Worm (Caenorhabditis elegans) whole organism, early embryonic: Measurements from ENCODE around the gene srxa-16.

Experiments
- B0310.2 ChIP-seq: sonication (generic microtip); optimal IDR thresholded peaks from 2 replicates; lab custom pipeline; 2016; ENCODE audit warnings: mild to moderate bottlenecking, missing genetic modification characterization, missing compliant biosample characterization
- F13C5.2 ChIP-seq: sonication (generic microtip); optimal IDR thresholded peaks from 2 replicates; lab custom pipeline; 2017; ENCODE audit warnings: mild to moderate bottlenecking, missing genetic modification characterization, inconsistent platforms, missing compliant biosample characterization
- aly-1 ChIP-seq: sonication (generic microtip); optimal IDR thresholded peaks from 2 replicates; lab custom pipeline; 2016; ENCODE audit warnings: missing genetic modification characterization, missing compliant biosample characterization
- ama-1 ChIP-seq: fragments of 150-350 bp; optimal IDR thresholded peaks from 2 replicates; lab custom pipeline; 2014
- ceh-13 ChIP-seq: fragments of 200-800 bp; sonication (Bioruptor generic); optimal IDR thresholded peaks from 2 replicates; lab custom pipeline; 2018; ENCODE audit warnings: mild to moderate bottlenecking, missing genetic modification characterization, missing compliant biosample characterization
- ceh-36 ChIP-seq: sonication (generic microtip); optimal IDR thresholded peaks from 2 replicates; lab custom pipeline; 2016; ENCODE audit warnings: missing genetic modification characterization, inconsistent platforms, missing compliant biosample characterization
- ets-7 ChIP-seq: sonication (generic microtip); optimal IDR thresholded peaks from 2 replicates; lab custom pipeline; 2016; ENCODE audit warnings: missing genotype, missing genetic modification characterization, missing compliant biosample characterization
- flt-1 ChIP-seq: fragments of 200-800 bp; sonication (Bioruptor generic); IDR thresholded peaks from 2 replicates; pipeline ENCODE4 v1.3.6; 2022; ENCODE audit warnings: missing genetic modification characterization, missing compliant biosample characterization
- hmbx-1 ChIP-seq: sonication (generic microtip); optimal IDR thresholded peaks from 2 replicates; lab custom pipeline; 2016; ENCODE audit warnings: mild to moderate bottlenecking, missing genetic modification characterization, missing compliant biosample characterization
- hmg-4 ChIP-seq: fragments of 200-800 bp; sonication (Bioruptor generic); optimal IDR thresholded peaks from 2 replicates; lab custom pipeline; 2018; ENCODE audit warnings: mild to moderate bottlenecking, missing genetic modification characterization, missing compliant biosample characterization
- hnd-1 ChIP-seq: sonication (generic microtip); optimal IDR thresholded peaks from 2 replicates; lab custom pipeline; 2016; ENCODE audit warnings: missing genetic modification characterization, missing compliant biosample characterization
- pes-1 ChIP-seq: fragments of 200-800 bp; sonication (Bioruptor generic); IDR thresholded peaks from 2 replicates; pipeline ENCODE4 v1.3.6; 2022; ENCODE audit warnings: missing genetic modification reagents, missing genetic modification characterization, missing compliant biosample characterization
- scrt-1 ChIP-seq: fragments of 200-800 bp; sonication (Bioruptor generic); IDR thresholded peaks from 2 replicates; pipeline ENCODE4 v1.3.6; 2022; ENCODE audit warnings: missing genetic modification characterization, missing compliant biosample characterization
- sea-1 ChIP-seq: fragments of 200-800 bp; sonication (Bioruptor generic); conservative IDR thresholded peaks from 2 replicates; pipeline ENCODE4 v1.3.6; 2022; ENCODE audit warnings: missing genetic modification characterization, missing compliant biosample characterization
- tbx-11 ChIP-seq: fragments of 200-800 bp; sonication (Bioruptor generic); IDR thresholded peaks from 2 replicates; pipeline ENCODE4 v1.3.6; 2022; ENCODE audit warnings: missing genetic modification characterization, missing compliant biosample characterization
- tbx-37 ChIP-seq: fragments of 200-800 bp; sonication (Bioruptor generic); conservative IDR thresholded peaks from 2 replicates; pipeline ENCODE4 v1.3.6; 2022; ENCODE audit warnings: missing genetic modification reagents, missing genetic modification characterization, missing compliant biosample characterization
- tra-4 ChIP-seq: sonication (generic microtip); optimal IDR thresholded peaks from 2 replicates; lab custom pipeline; 2017; ENCODE audit warnings: missing genetic modification characterization, missing compliant biosample characterization

The srxa-16 gene

ce11 chrV:16073856-16074255, 40.3 kb downstream of the srxa-16 start, which contains the start of gene srj-10:
TSS of gene srj-10 (minus strand) at chrV:16073956.
- no peak for TF ChIP-seq hmbx-1
- no peak for TF ChIP-seq F13C5.2 (tag; lab: Kevin White, UChicago)
- TF ChIP-seq sea-1 (GFP tag; lab: Robert Waterston, UW), result no peak
- no peak for TF ChIP-seq hmg-4
- no peak for TF ChIP-seq pes-1
- no peak for TF ChIP-seq flt-1 (GFP tag; lab: Robert Waterston, UW)
- no peak for TF ChIP-seq tbx-37 (GFP tag; lab: Robert Waterston, UW)
- TF ChIP-seq tra-4 (tag; lab: Kevin White, UChicago), result no peak
- TF ChIP-seq ceh-36 (tag; lab: Kevin White, UChicago), result no peak
- no peak for TF ChIP-seq ceh-13 (GFP tag; lab: Kevin White, UChicago)
- TF ChIP-seq tbx-11 (GFP tag; lab: Robert Waterston, UW), result no peak
- TF ChIP-seq ets-7 (tag; lab: Kevin White, UChicago), result no peak
- TF ChIP-seq aly-1, result no peak
- TF ChIP-seq hnd-1 (tag; lab: Kevin White, UChicago), result no peak
- no peak for TF ChIP-seq B0310.2 (tag; lab: Kevin White, UChicago)
- no peak for TF ChIP-seq ama-1 (lab: Kevin White, UChicago)
- no peak for TF ChIP-seq scrt-1 (GFP tag; lab: Robert Waterston, UW)

ce11 chrV:16071167-16071566, 43.0 kb downstream of the srxa-16 start, which contains the start of gene nhr-176:
TSS of gene nhr-176 (plus strand) at chrV:16071325.
- TF ChIP-seq ceh-36 (tag; lab: Kevin White, UChicago) (no peak), flt-1 (GFP tag; lab: Robert Waterston, UW) (no peak), scrt-1 (GFP tag; lab: Robert Waterston, UW) (no peak), hmg-4 (no peak), hnd-1 (tag; lab: Kevin White, UChicago) (no peak)

- TF ChIP-seq flt-1 (GFP tag; lab: Robert Waterston, UW) (no peak), ama-1 (lab: Kevin White, UChicago) (no peak), tra-4 (tag; lab: Kevin White, UChicago) (no peak), sea-1 (GFP tag; lab: Robert Waterston, UW) (no peak), hnd-1 (tag; lab: Kevin White, UChicago) (no peak), F13C5.2 (tag; lab: Kevin White, UChicago) (no peak), ets-7 (tag; lab: Kevin White, UChicago) (no peak), aly-1 (no peak), tbx-11 (GFP tag; lab: Robert Waterston, UW) (no peak), tbx-37 (GFP tag; lab: Robert Waterston, UW) (no peak), hmbx-1 (no peak), pes-1 (no peak), scrt-1 (GFP tag; lab: Robert Waterston, UW) (no peak), B0310.2 (tag; lab: Kevin White, UChicago) (no peak), ceh-13 (GFP tag; lab: Kevin White, UChicago) (no peak), ceh-36 (tag; lab: Kevin White, UChicago) (no peak), hmg-4 (no peak)
Observed at ce11 chrV:16068938-16069337, 45.2 kb downstream of the srxa-16 start, which contains the start of gene cyp-35D1. TSS of gene cyp-35D1 (plus strand) at chrV:16069238.
